Worm (Caenorhabditis elegans) whole organism, L4/young adult: Measurements from ENCODE around the gene F46G10.4.

Experiments
- W03F9.2 ChIP-seq: fragments of 150-350 bp; optimal IDR thresholded peaks from 2 replicates; lab custom pipeline; 2014; ENCODE audit warnings: missing biosample characterization, missing genetic modification characterization
- him-1 ChIP-seq: sonication (generic microtip); optimal IDR thresholded peaks from 2 replicates; lab custom pipeline; 2016; ENCODE audit warnings: missing genotype, missing genetic modification reagents, missing genetic modification characterization, missing compliant biosample characterization

DNA sequence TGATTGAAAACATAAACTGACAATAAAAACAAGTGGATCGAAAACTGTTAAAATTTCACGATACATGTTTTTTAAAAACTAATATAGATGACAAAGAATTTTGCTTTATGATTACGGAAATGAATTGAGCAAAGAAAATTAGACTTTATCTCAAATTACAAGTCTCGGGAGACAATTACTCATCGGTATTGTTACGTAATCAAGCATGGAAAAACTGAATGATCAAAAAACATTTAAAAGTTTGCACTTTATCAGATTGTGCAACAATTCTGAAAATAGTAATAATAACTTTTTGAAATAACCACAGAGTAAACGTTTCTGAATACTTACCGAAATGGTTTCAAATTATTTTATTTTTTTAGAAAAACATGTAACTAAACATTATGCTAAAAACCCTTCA, 28.1 kb upstream of the F46G10.4 start, which contains the start of gene srd-43:
- TF ChIP-seq W03F9.2 (tag; lab: Kevin White, UChicago), result no peak
- no peak for TF ChIP-seq him-1 (tag; lab: Kevin White, UChicago)
